Worm (Caenorhabditis elegans) whole organism, late embryonic: Measurements from ENCODE around the gene ZK1098.9.
A peak's percentile ranks its signal among the peaks of the same experiment; 100 is the strongest.

Experiments
- C08G9.2 ChIP-seq: sonication (generic microtip); optimal IDR thresholded peaks from 2 replicates; lab custom pipeline; 2016; ENCODE audit warnings: mild to moderate bottlenecking, missing genetic modification characterization, moderate library complexity, missing compliant biosample characterization
- C38D4.7 ChIP-seq: fragments of 200-800 bp; sonication (Bioruptor generic); optimal IDR thresholded peaks from 2 replicates; lab custom pipeline; 2018; ENCODE audit warnings: mild to moderate bottlenecking, missing genetic modification characterization, moderate library complexity, missing compliant biosample characterization
- F13H6.1 ChIP-seq: sonication (generic microtip); optimal IDR thresholded peaks from 2 replicates; lab custom pipeline; 2016; ENCODE audit warnings: missing genetic modification characterization, missing compliant biosample characterization
- K09A11.1 ChIP-seq: sonication (generic microtip); optimal IDR thresholded peaks from 2 replicates; lab custom pipeline; 2017; ENCODE audit warnings: antibody characterized with exemption, mild to moderate bottlenecking, missing genetic modification characterization, missing compliant biosample characterization; ENCODE audit not compliant: insufficient read depth
- T23F11.4 ChIP-seq: fragments of 200-800 bp; sonication (Bioruptor generic); optimal IDR thresholded peaks from 2 replicates; lab custom pipeline; 2018; ENCODE audit warnings: mild to moderate bottlenecking, missing genetic modification characterization, missing compliant biosample characterization
- ahr-1 ChIP-seq: sonication (generic microtip); optimal IDR thresholded peaks from 2 replicates; lab custom pipeline; 2016; ENCODE audit warnings: missing genetic modification characterization, missing compliant biosample characterization
- ama-1 ChIP-seq: fragments of 150-350 bp; optimal IDR thresholded peaks from 2 replicates; lab custom pipeline; 2014
- ceh-14 ChIP-seq: sonication (generic microtip); optimal IDR thresholded peaks from 2 replicates; lab custom pipeline; 2016; ENCODE audit warnings: missing genotype, missing genetic modification characterization, missing compliant biosample characterization
- ceh-18 ChIP-seq: sonication (generic microtip); optimal IDR thresholded peaks from 2 replicates; lab custom pipeline; 2016; ENCODE audit warnings: missing genetic modification characterization, missing compliant biosample characterization
- ceh-19 ChIP-seq: fragments of 200-800 bp; sonication (Bioruptor generic); optimal IDR thresholded peaks from 2 replicates; lab custom pipeline; 2018; ENCODE audit warnings: mild to moderate bottlenecking, missing genetic modification characterization, missing compliant biosample characterization
- ceh-2 ChIP-seq: sonication (generic microtip); optimal IDR thresholded peaks from 2 replicates; lab custom pipeline; 2016; ENCODE audit warnings: missing genotype, missing genetic modification characterization, missing compliant biosample characterization
- ceh-22 ChIP-seq: sonication (generic microtip); optimal IDR thresholded peaks from 2 replicates; lab custom pipeline; 2017; ENCODE audit warnings: missing biosample characterization, missing genetic modification characterization
- ceh-30 ChIP-seq: fragments of 150-350 bp; optimal IDR thresholded peaks from 2 replicates; lab custom pipeline; 2014; ENCODE audit warnings: missing biosample characterization, missing genetic modification characterization
- ceh-31 ChIP-seq: sonication (generic microtip); optimal IDR thresholded peaks from 2 replicates; lab custom pipeline; 2016; ENCODE audit warnings: missing genetic modification characterization, missing compliant biosample characterization
- ceh-34 ChIP-seq: sonication (generic microtip); optimal IDR thresholded peaks from 2 replicates; lab custom pipeline; 2016; ENCODE audit warnings: mild to moderate bottlenecking, missing genetic modification characterization, missing compliant biosample characterization
- ceh-48 ChIP-seq: sonication (generic microtip); optimal IDR thresholded peaks from 2 replicates; lab custom pipeline; 2016; ENCODE audit warnings: missing genetic modification characterization, inconsistent platforms, missing compliant biosample characterization
- ceh-6 ChIP-seq: fragments of 200-800 bp; sonication (Bioruptor generic); optimal IDR thresholded peaks from 2 replicates; lab custom pipeline; 2018; ENCODE audit warnings: mild to moderate bottlenecking, missing genetic modification characterization, missing compliant biosample characterization
- ceh-9 ChIP-seq: sonication (generic microtip); optimal IDR thresholded peaks from 2 replicates; lab custom pipeline; 2016; ENCODE audit warnings: mild to moderate bottlenecking, missing genetic modification characterization, inconsistent platforms, missing compliant biosample characterization
- elt-2 ChIP-seq: sonication (generic microtip); optimal IDR thresholded peaks from 2 replicates; lab custom pipeline; 2016; ENCODE audit warnings: missing genetic modification reagents, missing genetic modification characterization, missing compliant biosample characterization
- elt-4 ChIP-seq: sonication (generic microtip); optimal IDR thresholded peaks from 2 replicates; lab custom pipeline; 2016; ENCODE audit warnings: missing genetic modification characterization, missing compliant biosample characterization
- ets-4 ChIP-seq: sonication (generic microtip); optimal IDR thresholded peaks from 2 replicates; lab custom pipeline; 2016; ENCODE audit warnings: missing genetic modification characterization, missing compliant biosample characterization
- fax-1 ChIP-seq: sonication (generic microtip); optimal IDR thresholded peaks from 2 replicates; lab custom pipeline; 2016; ENCODE audit warnings: missing genotype, missing genetic modification characterization, missing compliant biosample characterization
- fkh-10 ChIP-seq: fragments of 150-350 bp; optimal IDR thresholded peaks from 2 replicates; lab custom pipeline; 2014; ENCODE audit warnings: missing biosample characterization, missing genetic modification reagents, missing genetic modification characterization
- fkh-6 ChIP-seq: sonication (generic microtip); optimal IDR thresholded peaks from 2 replicates; lab custom pipeline; 2016; ENCODE audit warnings: missing genetic modification characterization, missing compliant biosample characterization
- hlh-13 ChIP-seq: fragments of 200-800 bp; sonication (Bioruptor generic); optimal IDR thresholded peaks from 2 replicates; lab custom pipeline; 2018; ENCODE audit warnings: mild to moderate bottlenecking, missing genetic modification characterization, missing compliant biosample characterization
- hlh-30 ChIP-seq: sonication (generic microtip); optimal IDR thresholded peaks from 2 replicates; lab custom pipeline; 2017; ENCODE audit warnings: antibody characterized with exemption, missing genetic modification characterization, missing compliant biosample characterization; ENCODE audit not compliant: insufficient read depth
- hlh-8 ChIP-seq: sonication (generic microtip); optimal IDR thresholded peaks from 2 replicates; lab custom pipeline; 2016; ENCODE audit warnings: missing genotype, missing genetic modification characterization, missing compliant biosample characterization
- lin-11 ChIP-seq: fragments of 200-800 bp; sonication (Bioruptor generic); optimal IDR thresholded peaks from 2 replicates; lab custom pipeline; 2018; ENCODE audit warnings: mild to moderate bottlenecking, missing genetic modification characterization, missing compliant biosample characterization
- mec-3 ChIP-seq: sonication (generic microtip); optimal IDR thresholded peaks from 2 replicates; lab custom pipeline; 2016; ENCODE audit warnings: borderline replicate concordance, missing genetic modification characterization, missing compliant biosample characterization
- nfya-1 ChIP-seq: sonication (generic microtip); optimal IDR thresholded peaks from 2 replicates; lab custom pipeline; 2017; ENCODE audit warnings: missing genetic modification characterization, mild to moderate bottlenecking, missing compliant biosample characterization, antibody characterized with exemption, moderate library complexity
- pag-3 ChIP-seq: sonication (generic microtip); optimal IDR thresholded peaks from 2 replicates; lab custom pipeline; 2016; ENCODE audit warnings: missing compliant biosample characterization, missing genetic modification characterization, borderline replicate concordance
- pat-9 ChIP-seq: fragments of 200-800 bp; sonication (Bioruptor generic); optimal IDR thresholded peaks from 2 replicates; lab custom pipeline; 2018; ENCODE audit warnings: mild to moderate bottlenecking, missing genetic modification characterization, moderate library complexity, missing compliant biosample characterization
- pha-4 ChIP-seq: fragments of 150-350 bp; optimal IDR thresholded peaks from 2 replicates; lab custom pipeline; 2018; ENCODE audit warnings: missing biosample characterization, missing genetic modification reagents, missing genetic modification characterization
- pqm-1 ChIP-seq: sonication (generic microtip); optimal IDR thresholded peaks from 2 replicates; lab custom pipeline; 2016; ENCODE audit warnings: missing genetic modification characterization, missing compliant biosample characterization
- pros-1 ChIP-seq: fragments of 150-350 bp; optimal IDR thresholded peaks from 2 replicates; lab custom pipeline; 2014; ENCODE audit warnings: missing biosample characterization, missing genetic modification reagents, missing genetic modification characterization
- ref-2 ChIP-seq: sonication (generic microtip); optimal IDR thresholded peaks from 2 replicates; lab custom pipeline; 2016; ENCODE audit warnings: missing genetic modification characterization, missing compliant biosample characterization
- rnt-1 ChIP-seq: sonication (generic microtip); optimal IDR thresholded peaks from 2 replicates; lab custom pipeline; 2016; ENCODE audit warnings: missing genetic modification characterization, missing compliant biosample characterization
- sdc-2 ChIP-seq: sonication (generic microtip); optimal IDR thresholded peaks from 2 replicates; lab custom pipeline; 2016; ENCODE audit warnings: missing genotype, missing genetic modification characterization, missing compliant biosample characterization
- sox-2 ChIP-seq: fragments of 200-800 bp; sonication (Bioruptor generic); IDR thresholded peaks from 2 replicates; pipeline ENCODE4 v1.3.6; 2022; ENCODE audit warnings: missing genetic modification reagents, missing genetic modification characterization, missing compliant biosample characterization
- tbx-2 ChIP-seq: sonication (generic microtip); optimal IDR thresholded peaks from 2 replicates; lab custom pipeline; 2016; ENCODE audit warnings: missing genetic modification characterization, missing compliant biosample characterization
- unc-3 ChIP-seq, 2 experiments: fragments of 200-800 bp in 1 of 2; sonication (Bioruptor generic) in 1 of 2; sonication (generic microtip) in 1 of 2; conservative IDR thresholded peaks in 1 of 2; optimal IDR thresholded peaks in 1 of 2; 2 replicates each; pipeline versions ENCODE4 v1.3.6 to Lab custom; 2016 to 2022; ENCODE audit warnings: missing compliant biosample characterization in 2 of 2, missing genetic modification characterization in 2 of 2, missing genetic modification reagents in 1 of 2
- unc-42 ChIP-seq: sonication (generic microtip); optimal IDR thresholded peaks from 2 replicates; lab custom pipeline; 2016; ENCODE audit warnings: missing genotype, missing genetic modification characterization, missing compliant biosample characterization
- unc-55 ChIP-seq: sonication (generic microtip); optimal IDR thresholded peaks from 2 replicates; lab custom pipeline; 2017; ENCODE audit warnings: missing biosample characterization, missing genetic modification reagents, missing genetic modification characterization
- unc-86 ChIP-seq: sonication (generic microtip); optimal IDR thresholded peaks from 2 replicates; lab custom pipeline; 2016; ENCODE audit warnings: missing genetic modification characterization, missing compliant biosample characterization
- zip-5 ChIP-seq: sonication (generic microtip); optimal IDR thresholded peaks from 2 replicates; lab custom pipeline; 2016; ENCODE audit warnings: missing genetic modification characterization, missing compliant biosample characterization
- ztf-16 ChIP-seq: sonication (generic microtip); optimal IDR thresholded peaks from 2 replicates; lab custom pipeline; 2017; ENCODE audit warnings: missing genetic modification characterization, missing compliant biosample characterization

ZK1098.9 gene

DNA sequence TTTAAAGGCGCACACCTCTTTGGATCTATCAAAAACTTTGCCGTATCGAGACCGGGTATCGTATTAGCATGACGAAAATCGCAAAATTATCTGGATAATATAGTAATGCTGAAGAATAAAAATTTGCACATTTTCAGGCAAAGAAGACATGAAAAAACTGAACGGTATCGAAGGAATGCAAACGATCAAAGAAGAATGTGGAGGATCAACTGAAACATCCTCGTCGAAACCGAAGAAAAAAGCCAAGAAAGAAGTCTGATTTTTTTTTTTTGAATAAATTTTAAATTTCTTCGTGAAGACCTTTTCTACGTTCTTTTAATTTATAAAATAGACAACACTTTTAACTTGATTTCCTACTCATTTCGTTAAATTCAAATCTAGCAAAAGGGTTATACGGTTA lies 595 bp downstream of the ZK1098.9 start, which contains the start of gene ZK1098.12:
Gene ZK1098.12, plus strand, starts transcription at position 301 of the 400 bp plus-strand sequence.
- TF ChIP-seq ceh-22 (tag; lab: Kevin White, UChicago) (no peak), hlh-8 (tag; lab: Kevin White, UChicago) (no peak), F13H6.1 (tag; lab: Kevin White, UChicago) (no peak)

DNA sequence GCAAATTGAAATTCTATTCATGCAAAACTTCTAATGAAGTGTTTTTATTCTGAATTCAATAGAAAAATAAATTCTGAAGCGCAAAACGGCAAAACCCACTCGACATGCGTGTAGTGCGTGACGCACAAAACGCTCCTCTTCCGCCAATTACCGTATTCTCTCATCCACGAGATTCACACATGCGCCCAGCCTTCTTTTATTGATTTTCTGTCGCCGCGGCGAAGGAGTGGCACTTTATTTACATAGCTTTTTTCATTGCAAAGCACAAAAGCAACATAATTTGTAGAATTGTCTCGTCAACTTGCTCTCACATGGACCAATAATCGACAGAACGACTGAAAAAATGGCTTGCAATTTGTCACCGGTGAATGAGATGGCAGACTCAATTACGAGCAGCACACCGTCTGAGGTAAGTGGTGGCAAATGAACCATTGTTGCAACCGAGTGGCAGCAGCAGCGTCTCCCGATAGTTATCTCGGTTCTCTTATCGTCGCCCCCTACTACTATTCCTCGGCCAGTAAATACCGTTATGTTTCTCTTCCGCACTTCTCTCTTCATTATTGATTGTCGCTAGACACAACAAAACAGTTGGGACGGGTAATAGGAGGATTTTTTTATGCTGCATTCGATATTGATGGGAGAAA lies 1.9 kb downstream of the ZK1098.9 start, which contains the start of gene unc-16:
Gene unc-16, plus strand, starts transcription at position 243 of the 644 bp plus-strand sequence.
- peak; percentile 99 for TF ChIP-seq ceh-48 (tag; lab: Kevin White, UChicago)
- peak; percentile 74 for TF ChIP-seq tbx-2 (tag; lab: Kevin White, UChicago)
- peak; percentile 25 for TF ChIP-seq ref-2 (tag; lab: Kevin White, UChicago)
- no peak for TF ChIP-seq sox-2 (GFP tag; lab: Robert Waterston, UW)
- peak; percentile 56 for TF ChIP-seq ztf-16 (tag; lab: Kevin White, UChicago)
- peak; percentile 95 for TF ChIP-seq nfya-1 (tag; lab: Kevin White, UChicago)
- TF ChIP-seq ceh-18 (tag; lab: Kevin White, UChicago), result peak; percentile 58
- TF ChIP-seq ets-4 (tag; lab: Kevin White, UChicago), result peak; percentile 40
- TF ChIP-seq ceh-2 (tag; lab: Kevin White, UChicago), result no peak
- TF ChIP-seq ceh-22 (tag; lab: Kevin White, UChicago), result no peak
- no peak for TF ChIP-seq pag-3 (tag; lab: Kevin White, UChicago)
- TF ChIP-seq ceh-19, result no peak
- peak; percentile 93 for TF ChIP-seq hlh-30 (tag; lab: Kevin White, UChicago)
- TF ChIP-seq ceh-34 (tag; lab: Kevin White, UChicago), result peak; percentile 70
- peak; percentile 78 for TF ChIP-seq pha-4 (tag; lab: Kevin White, UChicago)
- TF ChIP-seq fkh-10, result no peak
- TF ChIP-seq mec-3, result no peak
- TF ChIP-seq unc-55, result peak; percentile 90
- no peak for TF ChIP-seq ceh-6 (GFP tag; lab: Kevin White, UChicago)
- TF ChIP-seq ama-1 (lab: Kevin White, UChicago), result peak; percentile 1
- TF ChIP-seq fkh-6 (tag; lab: Kevin White, UChicago), result no peak
- TF ChIP-seq elt-2 (tag; lab: Kevin White, UChicago), result peak; percentile 47
- TF ChIP-seq rnt-1, result peak; percentile 36
- TF ChIP-seq hlh-8 (tag; lab: Kevin White, UChicago), result peak; percentile 55
- TF ChIP-seq ceh-9 (tag; lab: Kevin White, UChicago), result no peak
- TF ChIP-seq unc-42 (tag; lab: Kevin White, UChicago), result peak; percentile 36
- TF ChIP-seq ceh-31 (tag; lab: Kevin White, UChicago), result peak; percentile 84
- TF ChIP-seq C38D4.7, result no peak
- TF ChIP-seq unc-86 (tag; lab: Kevin White, UChicago), result peak; percentile 0

- no peak for TF ChIP-seq ceh-14 (tag; lab: Kevin White, UChicago)
- no peak for TF ChIP-seq zip-5 (tag; lab: Kevin White, UChicago)
- TF ChIP-seq tbx-2 (tag; lab: Kevin White, UChicago), result no peak
- TF ChIP-seq pqm-1 (tag; lab: Kevin White, UChicago), result no peak
- no peak for TF ChIP-seq fax-1 (tag; lab: Kevin White, UChicago)
- TF ChIP-seq ref-2 (tag; lab: Kevin White, UChicago), result no peak
- TF ChIP-seq T23F11.4, result no peak
- no peak for TF ChIP-seq pros-1
- TF ChIP-seq ceh-30, result no peak
These were observed 12.1 kb downstream of the ZK1098.9 start, which contains the start of gene ZK1098.11 for ce11 chrIII:9556300-9556699. ZK1098.11 (plus strand) TSS chrIII:9556600.

- TF ChIP-seq ceh-9 (tag; lab: Kevin White, UChicago) (no peak), pag-3 (tag; lab: Kevin White, UChicago) (no peak), ahr-1 (no peak), sdc-2 (no peak), K09A11.1 (tag; lab: Kevin White, UChicago) (no peak), C08G9.2 (no peak), pat-9 (tag; lab: Kevin White, UChicago) (no peak), lin-11 (tag; lab: Kevin White, UChicago) (no peak), ztf-16 (tag; lab: Kevin White, UChicago) (no peak), ceh-6 (GFP tag; lab: Kevin White, UChicago) (no peak), hlh-13 (GFP tag; lab: Kevin White, UChicago) (no peak), elt-4 (tag; lab: Kevin White, UChicago) (no peak), unc-3 (GFP tag; conservative IDR thresholded peaks at IDR 0.05; lab: Robert Waterston, UW) (no peak), unc-3 (tag; optimal IDR thresholded peaks at IDR 0.05; lab: Kevin White, UChicago) (no peak)
These were observed 14.2 kb downstream of the ZK1098.9 start, which contains the start of gene C48B4.6 for ce11 chrIII:9558463-9558862. C48B4.6 (minus strand) TSS chrIII:9558563.
